Worm (Caenorhabditis elegans): ENCODE data around the gene gei-3.

DNA sequence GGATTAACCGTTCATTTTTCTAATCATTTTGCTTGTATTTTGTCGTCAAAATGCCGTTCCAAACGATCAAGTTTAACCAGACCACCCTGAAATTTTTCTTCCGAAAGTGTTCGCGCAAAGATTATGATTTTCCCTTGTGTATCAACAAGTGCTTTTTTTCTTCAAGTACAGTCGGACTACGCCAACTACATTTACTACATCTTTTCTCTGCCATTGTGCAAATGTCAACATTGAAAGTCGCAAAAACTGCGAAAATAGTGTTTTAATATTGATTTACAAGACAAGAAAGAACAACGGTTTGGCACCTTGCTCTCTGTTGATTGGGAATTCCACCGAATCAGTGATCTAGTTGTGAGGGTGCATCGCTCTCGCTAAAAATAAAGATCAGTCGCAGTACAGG, 62.6 kb downstream of the gei-3 start:
- no peak for TF ChIP-seq klf-2 (GFP tag; conservative IDR thresholded peaks at IDR 0.05)
- no peak for TF ChIP-seq T22C8.4 (GFP tag; IDR thresholded peaks at IDR 0.05)
- no peak for TF ChIP-seq ztf-29 (GFP tag; IDR thresholded peaks at IDR 0.05)
- TF ChIP-seq ztf-23 (GFP tag; IDR thresholded peaks at IDR 0.05), result no peak
- TF ChIP-seq flt-1 (GFP tag; IDR thresholded peaks at IDR 0.05), result no peak
- no peak for TF ChIP-seq med-1 (GFP tag; optimal IDR thresholded peaks at IDR 0.05; ENCODE audit: insufficient read depth)
- no peak for TF ChIP-seq ref-1 (GFP tag; conservative IDR thresholded peaks at IDR 0.05)
- TF ChIP-seq cog-1 (tag; optimal IDR thresholded peaks at IDR 0.05), result no peak
- no peak for TF ChIP-seq tab-1 (GFP tag; IDR thresholded peaks at IDR 0.05)
